Worm (Caenorhabditis elegans): ENCODE data around the gene T07A5.1.

The T07A5.1 gene

DNA sequence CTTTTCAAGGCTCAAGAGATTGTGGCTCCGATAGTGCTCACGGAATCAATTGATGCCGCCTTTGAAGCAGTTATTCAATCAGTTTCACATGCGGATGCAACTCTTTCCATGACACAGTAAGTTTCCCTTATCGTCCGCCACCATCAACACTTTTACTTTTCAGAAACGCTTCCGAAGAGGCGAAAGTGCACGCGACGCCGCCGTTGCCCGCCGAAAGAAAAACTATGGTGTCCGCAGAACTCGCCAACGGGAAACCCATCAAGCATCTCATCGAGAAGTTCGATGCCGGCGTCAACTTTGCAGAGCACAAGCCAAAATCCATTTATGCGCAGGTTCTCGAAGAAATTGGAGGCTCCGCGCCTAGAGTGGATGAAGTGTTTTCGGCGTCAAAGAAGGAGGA, 47.4 kb upstream of the T07A5.1 start (continued):
- TF ChIP-seq unc-62 (GFP tag; optimal IDR thresholded peaks at IDR 0.05 in 1 of 2) (no peak), unc-62 (tag; optimal IDR thresholded peaks at IDR 0.05) (no peak), mxl-3 (GFP tag; optimal IDR thresholded peaks at IDR 0.05) (no peak), ces-1 (GFP tag; optimal IDR thresholded peaks at IDR 0.05) (no peak)

DNA sequence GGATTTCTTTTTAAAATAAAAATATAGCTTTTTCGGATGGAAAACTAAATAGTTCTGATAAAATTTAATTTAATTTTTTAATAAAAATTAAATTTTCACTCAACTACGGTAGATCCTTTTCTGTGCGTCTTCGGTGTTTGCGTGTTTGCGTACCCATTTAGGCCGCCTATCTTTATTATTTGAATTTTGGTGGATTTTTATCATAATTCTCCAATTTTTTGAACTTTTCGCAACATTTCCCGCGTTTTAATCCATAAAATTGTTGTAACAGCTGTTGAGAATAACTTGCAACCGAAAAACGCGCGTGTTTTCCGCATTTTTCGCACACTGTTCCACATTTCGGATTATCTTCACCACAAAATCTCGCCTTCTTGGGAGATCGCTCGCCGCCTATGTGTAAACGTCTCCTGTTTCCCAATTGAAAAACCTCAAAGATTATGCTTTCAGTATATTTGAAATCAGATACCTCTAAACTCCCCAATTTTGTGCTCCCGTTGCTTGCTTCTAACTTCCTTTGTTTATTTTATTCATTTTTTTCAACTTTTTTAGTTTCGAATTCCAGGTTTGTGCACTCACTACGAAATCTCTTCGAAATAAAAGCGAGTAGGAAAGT, 45.7 kb upstream of the T07A5.1 start, which contains the start of gene T07C4.3:
TSS of gene T07C4.3 (plus strand) at position 563 of the 613 bp plus-strand sequence.
- TF ChIP-seq Y5F2A.4 (GFP tag; optimal IDR thresholded peaks at IDR 0.05) = no peak
- TF ChIP-seq unc-62 (GFP tag; optimal IDR thresholded peaks at IDR 0.05 in 1 of 2) = peak in 1 of 2 experiments; percentile 88
- TF ChIP-seq unc-62 (tag; optimal IDR thresholded peaks at IDR 0.05) = no peak
- no peak for TF ChIP-seq madf-9 (GFP tag; conservative IDR thresholded peaks at IDR 0.05)
- TF ChIP-seq ceh-20 (GFP tag; IDR thresholded peaks at IDR 0.05) = no peak
- TF ChIP-seq F44E2.7 (GFP tag; IDR thresholded peaks at IDR 0.05) = no peak

DNA sequence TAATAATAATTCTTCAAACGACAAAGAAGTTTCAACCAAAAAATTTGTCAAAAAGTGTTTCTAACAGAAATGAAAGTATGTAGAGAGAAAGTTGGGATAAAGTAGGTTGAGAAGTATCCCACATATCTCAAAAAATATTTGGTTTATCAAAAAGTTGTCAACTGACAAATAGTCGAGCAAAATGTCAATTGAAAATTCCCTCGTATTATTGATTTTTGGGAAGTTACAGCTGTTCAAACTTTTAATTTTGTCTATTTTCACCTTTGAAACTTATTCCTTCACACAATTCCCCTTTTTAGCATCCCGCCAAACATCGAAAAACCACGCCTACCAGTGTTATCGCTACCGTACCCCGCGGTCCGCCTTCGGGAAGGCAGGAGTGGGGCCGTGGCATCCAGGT, 41.1 kb upstream of the T07A5.1 start, which contains the start of gene tbx-8:
TSS of gene tbx-8 (plus strand) at position 301 of the 400 bp plus-strand sequence.
- TF ChIP-seq pha-4 (GFP tag; IDR thresholded peaks at IDR 0.05) (no peak), pha-4 (tag; optimal IDR thresholded peaks at IDR 0.05) (no peak), F37D6.2 (tag; optimal IDR thresholded peaks at IDR 0.05) (no peak), ZK546.5 (tag; optimal IDR thresholded peaks at IDR 0.05) (no peak), spr-3 (GFP tag; optimal IDR thresholded peaks at IDR 0.05) (no peak), cey-2 (tag; optimal IDR thresholded peaks at IDR 0.05; ENCODE audit: borderline replicate concordance, insufficient read depth) (no peak), nhr-41 (GFP tag; IDR thresholded peaks at IDR 0.05) (no peak), dmd-8 (GFP tag; IDR thresholded peaks at IDR 0.05) (no peak), F26F4.8 (GFP tag; conservative IDR thresholded peaks at IDR 0.05) (no peak), mdt-29 (GFP tag; IDR thresholded peaks at IDR 0.05) (no peak), snpc-4 (tag; optimal IDR thresholded peaks at IDR 0.05) (no peak), egl-27 (tag; optimal IDR thresholded peaks at IDR 0.05) (no peak), nhr-25 (tag; optimal IDR thresholded peaks at IDR 0.05; ENCODE audit: borderline replicate concordance, insufficient read depth) (no peak)

DNA sequence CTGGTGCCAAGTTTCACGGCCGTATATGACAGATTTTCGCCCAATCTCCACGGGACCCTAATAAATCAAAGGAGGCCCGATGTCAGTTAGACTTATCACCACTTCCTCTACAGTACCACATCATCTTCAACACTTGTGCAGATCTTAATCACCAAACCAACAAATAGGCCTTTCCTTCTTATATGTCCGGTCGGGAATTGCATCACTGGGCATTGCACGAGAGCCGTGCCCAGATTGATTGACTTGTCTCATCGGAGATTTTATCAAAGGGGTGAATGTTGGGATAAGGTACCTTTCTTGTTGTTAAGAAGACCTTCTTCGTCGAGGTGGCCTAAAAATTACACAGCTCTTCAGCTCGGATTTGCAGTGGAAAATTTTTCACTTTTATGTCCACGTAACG, 38.8 kb upstream of the T07A5.1 start:
- TF ChIP-seq tag-97 (GFP tag; IDR thresholded peaks at IDR 0.05) = no peak
- TF ChIP-seq nhr-48 (tag; optimal IDR thresholded peaks at IDR 0.05) = no peak
- no peak for TF ChIP-seq nhr-41 (GFP tag; IDR thresholded peaks at IDR 0.05)
- no peak for TF ChIP-seq hlh-30 (tag; optimal IDR thresholded peaks at IDR 0.05; ENCODE audit: insufficient read depth)

DNA sequence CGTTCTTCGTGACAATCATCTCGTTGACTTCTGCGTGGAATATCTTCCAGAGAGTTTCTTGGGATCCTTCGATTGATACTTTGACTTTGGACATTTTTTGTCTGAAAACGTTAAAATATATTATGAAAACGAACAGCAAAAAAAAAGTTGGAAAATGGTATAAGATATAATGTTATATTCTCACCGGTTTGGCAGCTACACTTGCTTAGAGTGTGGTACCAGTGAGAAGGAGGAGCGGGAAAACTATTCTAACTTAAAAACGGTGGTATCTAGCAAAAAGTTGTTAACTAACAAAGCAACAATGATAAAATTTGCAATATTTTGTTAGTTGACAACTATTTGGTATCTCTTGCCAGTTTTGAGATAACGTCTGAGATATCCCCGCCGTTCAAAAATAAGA, 35.8 kb upstream of the T07A5.1 start, which contains the start of gene tbx-9:
TSS of gene tbx-9 (minus strand) at position 101 of the 400 bp plus-strand sequence.
- TF ChIP-seq skn-1 (tag; optimal IDR thresholded peaks at IDR 0.05) (no peak), unc-62 (GFP tag; optimal IDR thresholded peaks at IDR 0.05 in 1 of 2) (no peak), unc-62 (tag; optimal IDR thresholded peaks at IDR 0.05) (no peak), ces-1 (GFP tag; optimal IDR thresholded peaks at IDR 0.05) (no peak), gei-8 (GFP tag; optimal IDR thresholded peaks at IDR 0.05) (no peak), Y105C5A.15 (GFP tag; IDR thresholded peaks at IDR 0.05) (no peak), aha-1 (tag) (no peak), spr-3 (GFP tag; optimal IDR thresholded peaks at IDR 0.05) (no peak), dve-1 (tag; optimal IDR thresholded peaks at IDR 0.05; ENCODE audit: insufficient read depth) (no peak), ztf-7 (tag; optimal IDR thresholded peaks at IDR 0.05) (no peak), rbr-2 (tag; optimal IDR thresholded peaks at IDR 0.05) (no peak), lin-13 (GFP tag; optimal IDR thresholded peaks at IDR 0.05) (no peak), snpc-4 (tag; optimal IDR thresholded peaks at IDR 0.05) (no peak), mep-1 (tag; optimal IDR thresholded peaks at IDR 0.05) (no peak), hlh-30 (tag; optimal IDR thresholded peaks at IDR 0.05; ENCODE audit: insufficient read depth) (no peak), T20F7.1 (GFP tag; optimal IDR thresholded peaks at IDR 0.05) (no peak), daf-12 (tag; optimal IDR thresholded peaks at IDR 0.05) (no peak)
